Fruit fly (Drosophila melanogaster): ENCODE results near the gene vri.

vri gene

DNA sequence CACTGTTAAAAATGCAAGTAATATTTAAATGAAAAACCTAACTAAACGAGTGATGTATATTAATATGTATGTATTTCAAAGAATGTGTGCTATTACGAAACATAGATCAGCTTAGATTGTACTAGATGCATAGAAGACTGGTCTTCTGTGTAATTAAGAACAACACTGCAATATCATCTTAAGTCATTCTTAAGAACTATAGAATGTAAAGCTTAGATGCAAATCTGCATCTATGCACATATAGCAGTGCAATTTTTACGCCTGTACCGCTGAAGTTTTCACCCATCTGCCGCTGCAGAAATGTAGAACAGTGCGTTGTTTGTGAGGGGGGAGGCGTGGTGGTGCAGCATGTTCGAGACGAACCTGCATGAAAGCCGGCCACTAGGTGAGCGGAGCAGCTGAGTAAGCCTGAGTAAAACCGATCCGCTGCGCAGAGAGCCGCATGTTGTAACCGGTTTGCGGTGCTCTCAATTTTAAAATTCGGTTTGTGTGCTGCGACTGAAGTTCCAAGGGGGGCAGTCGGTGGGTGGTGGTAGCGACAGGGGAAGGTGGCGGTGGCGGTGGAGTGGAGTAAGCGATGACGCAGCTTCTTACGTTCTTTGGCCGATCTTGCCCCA is 8.0 kb downstream of the vri start (continued):
- no peak for TF ChIP-seq Blimp-1 (GFP tag; optimal IDR thresholded peaks at IDR 0.05)
- TF ChIP-seq salr (GFP tag; optimal IDR thresholded peaks at IDR 0.05) = peak; percentile 68 to 87
- peak; percentile 93 for TF ChIP-seq CG3032 (tag; optimal IDR thresholded peaks at IDR 0.05)
- TF ChIP-seq CG9139 (GFP tag; optimal IDR thresholded peaks at IDR 0.05) = peak; percentile 67
- peak; percentile 72 for TF ChIP-seq pdm3 (GFP tag; optimal IDR thresholded peaks at IDR 0.05)
- TF ChIP-seq CG6808 (GFP tag; optimal IDR thresholded peaks at IDR 0.05) = peak; percentile 92
- TF ChIP-seq Eip75B (GFP tag; optimal IDR thresholded peaks at IDR 0.05) = peak; percentile 59
- peak; percentile 85 for TF ChIP-seq CG10631 (GFP tag; optimal IDR thresholded peaks at IDR 0.05)
- peak; percentile 64 for TF ChIP-seq Lpt (GFP tag; optimal IDR thresholded peaks at IDR 0.05)

DNA sequence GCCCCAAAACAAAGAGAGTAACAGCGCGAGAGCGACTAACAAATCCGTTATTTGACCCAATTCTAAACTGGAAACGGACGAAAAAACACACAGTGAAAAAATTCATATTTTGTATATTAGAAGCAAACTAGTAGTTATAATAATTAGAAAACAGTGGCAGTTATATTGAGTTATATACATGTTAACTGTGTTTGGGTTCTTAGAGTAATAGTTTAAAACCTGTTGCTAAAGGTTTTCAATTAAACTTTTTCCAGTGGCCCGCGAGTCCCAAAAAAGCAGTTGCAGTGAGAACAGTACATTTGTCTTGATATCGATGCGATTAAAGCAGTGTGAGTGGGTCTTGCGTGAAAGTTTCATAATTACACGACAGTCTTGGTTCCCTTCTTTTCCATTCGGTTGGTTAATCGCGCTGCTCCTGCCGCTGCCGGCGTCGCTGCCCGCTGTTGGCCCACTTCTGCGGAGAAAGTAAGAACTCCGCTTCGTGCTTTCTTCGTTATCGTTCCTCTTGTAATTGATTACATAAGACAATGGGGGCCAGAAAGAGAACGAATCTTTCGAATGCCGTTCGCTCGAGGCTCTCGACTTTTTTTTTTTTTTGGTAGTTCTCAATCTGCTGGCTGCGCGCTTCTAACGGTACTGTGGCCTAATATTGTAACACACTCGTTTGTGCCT is 8.7 kb downstream of the vri start:
- TF ChIP-seq Hr38 (GFP tag; optimal IDR thresholded peaks at IDR 0.05) (no peak), CG11762 (GFP tag; optimal IDR thresholded peaks at IDR 0.05; ENCODE audit: insufficient read depth) (peak; percentile 53), CG6276 (GFP tag; optimal IDR thresholded peaks at IDR 0.05) (peak; percentile 44), lz (GFP tag; optimal IDR thresholded peaks at IDR 0.05) (peak; percentile 91), Lpt (GFP tag; optimal IDR thresholded peaks at IDR 0.05) (no peak), CG6792 (GFP tag; optimal IDR thresholded peaks at IDR 0.05) (peak; percentile 78), acj6 (GFP tag; optimal IDR thresholded peaks at IDR 0.05) (peak; percentile 80), svp (GFP tag) (peak; percentile 98), CG3032 (tag; optimal IDR thresholded peaks at IDR 0.05) (no peak), Eip75B (GFP tag; optimal IDR thresholded peaks at IDR 0.05) (peak; percentile 85), Ets96B (tag; optimal IDR thresholded peaks at IDR 0.05) (no peak), salr (GFP tag; optimal IDR thresholded peaks at IDR 0.05) (no peak), Eip78C (GFP tag) (peak; percentile 88), OdsH (GFP tag; optimal IDR thresholded peaks at IDR 0.05) (peak; percentile 78), Gug (GFP tag; IDR thresholded peaks at IDR 0.05) (no peak), Blimp-1 (GFP tag; optimal IDR thresholded peaks at IDR 0.05) (peak; percentile 93), dsx (GFP tag; optimal IDR thresholded peaks at IDR 0.05; ENCODE audit: poor library complexity, severe bottlenecking) (no peak), Ets21C (GFP tag; optimal IDR thresholded peaks at IDR 0.05) (peak; percentile 92), ss (GFP tag; optimal IDR thresholded peaks at IDR 0.05) (no peak), esn (GFP tag; optimal IDR thresholded peaks at IDR 0.05) (peak; percentile 96), cyc (GFP tag; optimal IDR thresholded peaks at IDR 0.05) (peak; percentile 94), net (GFP tag; optimal IDR thresholded peaks at IDR 0.05) (peak; percentile 59), CG31627 (GFP tag; optimal IDR thresholded peaks at IDR 0.05) (peak; percentile 94), CG11902 (GFP tag; optimal IDR thresholded peaks at IDR 0.05) (peak; percentile 81), pdm3 (GFP tag; optimal IDR thresholded peaks at IDR 0.05) (peak; percentile 85), Sox15 (GFP tag; optimal IDR thresholded peaks at IDR 0.05) (peak; percentile 71), CG8319 (GFP tag; optimal IDR thresholded peaks at IDR 0.05) (peak; percentile 54), CG6163 (GFP tag; IDR thresholded peaks at IDR 0.05) (peak; percentile 72), CG8632 (GFP tag; optimal IDR thresholded peaks at IDR 0.05) (peak; percentile 77), Sox14 (GFP tag; optimal IDR thresholded peaks at IDR 0.05) (peak; percentile 85), achi (GFP tag; optimal IDR thresholded peaks at IDR 0.05) (peak; percentile 61), CG16779 (tag; optimal IDR thresholded peaks at IDR 0.05) (no peak), CG32006 (GFP tag; optimal IDR thresholded peaks at IDR 0.05) (peak; percentile 80), Met (GFP tag; optimal IDR thresholded peaks at IDR 0.05) (peak; percentile 95), topi (GFP tag; optimal IDR thresholded peaks at IDR 0.05) (peak; percentile 93), CG10631 (GFP tag; optimal IDR thresholded peaks at IDR 0.05) (no peak), CG1621 (tag; optimal IDR thresholded peaks at IDR 0.05) (no peak), Hr39 (GFP tag; optimal IDR thresholded peaks at IDR 0.05) (peak; percentile 93), Smox (GFP tag; optimal IDR thresholded peaks at IDR 0.05) (peak; percentile 92), CG3919 (GFP tag; optimal IDR thresholded peaks at IDR 0.05) (peak; percentile 76), fd59A (GFP tag; optimal IDR thresholded peaks at IDR 0.05) (no peak), Sox102F (GFP tag; optimal IDR thresholded peaks at IDR 0.05) (peak; percentile 93), spab (GFP tag; optimal IDR thresholded peaks at IDR 0.05) (no peak), CG8119 (GFP tag; IDR thresholded peaks at IDR 0.05) (peak; percentile 51; the same call in 1 of the 3 replicates), dac (GFP tag; optimal IDR thresholded peaks at IDR 0.05) (peak; percentile 36)
